Comparison of ENCODE assay signal across 6 worm cellular contexts in genomic region chrV:10338305-10338992, ce11.
TF ChIP-seq lines count a peak whose summit lies in the region.

TSS of gene arx-2 (minus strand) at chrV:10338355.

TF ChIP-seq in whole organism, L1 larva, 84 proteins besides CTCF, POLR2A, EP300 and RAD21 (continues in another document):
- no peak for TF ChIP-seq nhr-90 (tag; optimal IDR thresholded peaks at IDR 0.05; lab: Kevin White, UChicago; ENCODE audit: poor library complexity)
- TF ChIP-seq fkh-4 (tag; optimal IDR thresholded peaks at IDR 0.05; lab: Kevin White, UChicago; ENCODE audit: borderline replicate concordance): no peak
- no peak for TF ChIP-seq fkh-10 (GFP tag; optimal IDR thresholded peaks at IDR 0.05; lab: Kevin White, UChicago)
- no peak for TF ChIP-seq hlh-17 (GFP tag; optimal IDR thresholded peaks at IDR 0.05; lab: Kevin White, UChicago; ENCODE audit: borderline replicate concordance)
- TF ChIP-seq mef-2 (tag; optimal IDR thresholded peaks at IDR 0.05; lab: Kevin White, UChicago): no peak
- peak; percentile 25 for TF ChIP-seq nhr-20 (tag; optimal IDR thresholded peaks at IDR 0.05; lab: Kevin White, UChicago)
- no peak for TF ChIP-seq fos-1 (tag; optimal IDR thresholded peaks at IDR 0.05; lab: Kevin White, UChicago)
- no peak for TF ChIP-seq mab-9 (GFP tag; IDR thresholded peaks at IDR 0.05; lab: Robert Waterston, UW)
- no peak for TF ChIP-seq pax-3 (tag; optimal IDR thresholded peaks at IDR 0.05; lab: Kevin White, UChicago)
- no peak for TF ChIP-seq hpl-2 (GFP tag; optimal IDR thresholded peaks at IDR 0.05; lab: Kevin White, UChicago)
- TF ChIP-seq C16A3.4 (tag; optimal IDR thresholded peaks at IDR 0.05; lab: Kevin White, UChicago): peak; percentile 68
- TF ChIP-seq nhr-84 (tag; optimal IDR thresholded peaks at IDR 0.05; lab: Kevin White, UChicago): no peak
- TF ChIP-seq snpc-4 (tag; optimal IDR thresholded peaks at IDR 0.05; lab: Kevin White, UChicago): no peak
- TF ChIP-seq skn-1 (tag; optimal IDR thresholded peaks at IDR 0.05; lab: Kevin White, UChicago): peak; percentile 61
- no peak for TF ChIP-seq ztf-4 (tag; optimal IDR thresholded peaks at IDR 0.05; lab: Kevin White, UChicago)

TF ChIP-seq in whole organism, L2 larva, 48 proteins besides CTCF, POLR2A, EP300 and RAD21 (continues in another document):
- TF ChIP-seq lsy-2 (tag; optimal IDR thresholded peaks at IDR 0.05; lab: Kevin White, UChicago) (peak in 1 of 2 experiments; percentile 66), C34F6.9 (tag; optimal IDR thresholded peaks at IDR 0.05; lab: Kevin White, UChicago) (peak; percentile 65), elt-1 (tag; optimal IDR thresholded peaks at IDR 0.05; lab: Kevin White, UChicago) (no peak), sma-3 (GFP tag; optimal IDR thresholded peaks at IDR 0.05; lab: Kevin White, UChicago) (no peak), snpc-4 (tag; optimal IDR thresholded peaks at IDR 0.05; lab: Kevin White, UChicago) (no peak), aly-2 (tag; optimal IDR thresholded peaks at IDR 0.05; lab: Kevin White, UChicago) (no peak), ztf-11 (tag; optimal IDR thresholded peaks at IDR 0.05; lab: Kevin White, UChicago) (no peak), ZK546.5 (tag; optimal IDR thresholded peaks at IDR 0.05; lab: Kevin White, UChicago) (no peak), nhr-12 (tag; optimal IDR thresholded peaks at IDR 0.05; lab: Kevin White, UChicago) (no peak), lin-13 (GFP tag; optimal IDR thresholded peaks at IDR 0.05; lab: Kevin White, UChicago) (peak; percentile 30), fos-1 (tag; optimal IDR thresholded peaks at IDR 0.05; lab: Kevin White, UChicago) (peak; percentile 32), unc-55 (GFP tag; optimal IDR thresholded peaks at IDR 0.05; lab: Kevin White, UChicago) (no peak), zag-1 (tag; optimal IDR thresholded peaks at IDR 0.05; lab: Kevin White, UChicago) (no peak), crh-2 (tag; optimal IDR thresholded peaks at IDR 0.05; lab: Kevin White, UChicago) (no peak), Y55F3AM.14 (GFP tag; optimal IDR thresholded peaks at IDR 0.05; lab: Kevin White, UChicago) (no peak), mdl-1 (tag; optimal IDR thresholded peaks at IDR 0.05; lab: Kevin White, UChicago) (no peak)

TF ChIP-seq in whole organism, L3 larva, 47 proteins besides CTCF, POLR2A, EP300 and RAD21 (continues in another document):
- TF ChIP-seq lin-15B (tag; optimal IDR thresholded peaks at IDR 0.05; lab: Kevin White, UChicago) (peak; percentile 69), elt-3 (tag; optimal IDR thresholded peaks at IDR 0.05; lab: Kevin White, UChicago) (no peak), fkh-10 (GFP tag; optimal IDR thresholded peaks at IDR 0.05; lab: Kevin White, UChicago) (no peak), pha-4 (tag; optimal IDR thresholded peaks at IDR 0.05; lab: Kevin White, UChicago) (peak; percentile 82), elt-2 (tag; optimal IDR thresholded peaks at IDR 0.05; lab: Kevin White, UChicago) (no peak), hmg-11 (tag; optimal IDR thresholded peaks at IDR 0.05; lab: Kevin White, UChicago) (peak; percentile 13), skn-1 (tag; optimal IDR thresholded peaks at IDR 0.05; lab: Kevin White, UChicago) (no peak), jun-1 (tag; optimal IDR thresholded peaks at IDR 0.05; lab: Kevin White, UChicago) (no peak), eor-1 (tag; optimal IDR thresholded peaks at IDR 0.05; lab: Kevin White, UChicago) (no peak), ZK546.5 (tag; optimal IDR thresholded peaks at IDR 0.05; lab: Kevin White, UChicago) (no peak), snpc-4 (tag; optimal IDR thresholded peaks at IDR 0.05; lab: Kevin White, UChicago) (peak; percentile 67), fos-1 (tag; optimal IDR thresholded peaks at IDR 0.05; lab: Kevin White, UChicago) (no peak), nfya-1 (tag; optimal IDR thresholded peaks at IDR 0.05; lab: Kevin White, UChicago; ENCODE audit: insufficient read depth) (peak; percentile 53), mml-1 (tag; optimal IDR thresholded peaks at IDR 0.05; lab: Kevin White, UChicago) (no peak), nhr-23 (tag; optimal IDR thresholded peaks at IDR 0.05; lab: Kevin White, UChicago) (peak; percentile 65), nhr-76 (tag; optimal IDR thresholded peaks at IDR 0.05; lab: Kevin White, UChicago) (no peak), mdl-1 (tag; optimal IDR thresholded peaks at IDR 0.05; lab: Kevin White, UChicago) (no peak)

TF ChIP-seq in whole organism, L4 larva, 104 proteins besides CTCF, POLR2A, EP300 and RAD21 (continues in another document):
- no peak for TF ChIP-seq egl-27 (tag; optimal IDR thresholded peaks at IDR 0.05; lab: Kevin White, UChicago)
- no peak for TF ChIP-seq tag-97 (GFP tag; IDR thresholded peaks at IDR 0.05; lab: Robert Waterston, UW)
- no peak for TF ChIP-seq ceh-44 (GFP tag; IDR thresholded peaks at IDR 0.05; lab: Robert Waterston, UW)
- no peak for TF ChIP-seq snpc-1.2 (GFP tag; IDR thresholded peaks at IDR 0.05; lab: Robert Waterston, UW)
- no peak for TF ChIP-seq nhr-25 (tag; optimal IDR thresholded peaks at IDR 0.05; lab: Kevin White, UChicago; ENCODE audit: borderline replicate concordance, insufficient read depth)
- no peak for TF ChIP-seq F49E8.2 (tag; optimal IDR thresholded peaks at IDR 0.05; lab: Kevin White, UChicago; ENCODE audit: borderline replicate concordance)
- TF ChIP-seq ces-1 (GFP tag; optimal IDR thresholded peaks at IDR 0.05; lab: Kevin White, UChicago): no peak
- TF ChIP-seq spr-3 (GFP tag; optimal IDR thresholded peaks at IDR 0.05; lab: Kevin White, UChicago): no peak
- TF ChIP-seq F44E2.7 (GFP tag; IDR thresholded peaks at IDR 0.05; lab: Robert Waterston, UW): no peak
- TF ChIP-seq lsy-2 (tag; optimal IDR thresholded peaks at IDR 0.05; lab: Kevin White, UChicago): peak in 1 of 2 experiments; percentile 61
- TF ChIP-seq madf-5 (GFP tag; IDR thresholded peaks at IDR 0.05; lab: Robert Waterston, UW): no peak
- no peak for TF ChIP-seq lir-3 (tag; optimal IDR thresholded peaks at IDR 0.05; lab: Kevin White, UChicago)
- no peak for TF ChIP-seq lim-7 (GFP tag; IDR thresholded peaks at IDR 0.05; lab: Robert Waterston, UW)
- TF ChIP-seq ceh-62 (tag; optimal IDR thresholded peaks at IDR 0.05; lab: Kevin White, UChicago): no peak
- TF ChIP-seq aly-2 (tag; optimal IDR thresholded peaks at IDR 0.05; lab: Kevin White, UChicago): no peak
- TF ChIP-seq lin-15B (tag; optimal IDR thresholded peaks at IDR 0.05; lab: Kevin White, UChicago): no peak
- TF ChIP-seq nhr-10 (tag; optimal IDR thresholded peaks at IDR 0.05; lab: Kevin White, UChicago): no peak

TF ChIP-seq in whole organism, mixed stage, embryonic, 35 proteins besides CTCF, POLR2A, EP300 and RAD21:
- TF ChIP-seq ceh-39 (tag; optimal IDR thresholded peaks at IDR 0.05; lab: Kevin White, UChicago) (peak; percentile 12), lsy-2 (tag; optimal IDR thresholded peaks at IDR 0.05; lab: Kevin White, UChicago) (peak; percentile 16), nhr-28 (tag; optimal IDR thresholded peaks at IDR 0.05; lab: Kevin White, UChicago) (no peak), ces-1 (GFP tag; optimal IDR thresholded peaks at IDR 0.05; lab: Kevin White, UChicago) (peak; percentile 48), bed-3 (GFP tag; optimal IDR thresholded peaks at IDR 0.05; lab: Kevin White, UChicago) (no peak), pha-4 (tag; optimal IDR thresholded peaks at IDR 0.05; lab: Kevin White, UChicago) (peak; percentile 15), nhr-237 (tag; optimal IDR thresholded peaks at IDR 0.05; lab: Kevin White, UChicago) (peak; percentile 38)

TF ChIP-seq in whole organism, young adult, 124 proteins besides CTCF, POLR2A, EP300 and RAD21:
- TF ChIP-seq lin-54 (GFP tag; optimal IDR thresholded peaks at IDR 0.05; lab: Kevin White, UChicago) (peak; percentile 32), snpc-4 (GFP tag; optimal IDR thresholded peaks at IDR 0.05; lab: Kevin White, UChicago) (no peak), snpc-4 (tag; optimal IDR thresholded peaks at IDR 0.05; lab: Kevin White, UChicago) (peak in 1 of 4 experiments; percentile 15), ztf-3 (GFP tag; optimal IDR thresholded peaks at IDR 0.05; lab: Kevin White, UChicago) (no peak), hmg-1.2 (GFP tag; IDR thresholded peaks at IDR 0.05; lab: Robert Waterston, UW) (peak; percentile 43; the same call in 1 of the 2 replicates), ztf-25 (GFP tag; IDR thresholded peaks at IDR 0.05; lab: Robert Waterston, UW) (no peak), F23B12.7 (tag; optimal IDR thresholded peaks at IDR 0.05; lab: Kevin White, UChicago; ENCODE audit: insufficient read depth) (peak; percentile 38), lsl-1 (GFP tag; optimal IDR thresholded peaks at IDR 0.05; lab: Kevin White, UChicago) (peak; percentile 5), ceh-100 (GFP tag; IDR thresholded peaks at IDR 0.05; lab: Robert Waterston, UW) (no peak), mcd-1 (GFP tag; IDR thresholded peaks at IDR 0.05; lab: Robert Waterston, UW) (peak; percentile 61), nhr-80 (tag; optimal IDR thresholded peaks at IDR 0.05; lab: Kevin White, UChicago) (peak; percentile 7), snpc-1.1 (tag; optimal IDR thresholded peaks at IDR 0.05; lab: Kevin White, UChicago; ENCODE audit: insufficient read depth) (peak; percentile 17), ztf-18 (tag; optimal IDR thresholded peaks at IDR 0.05; lab: Kevin White, UChicago) (peak; percentile 43)
